Worm (Caenorhabditis elegans): ENCODE data around the gene K07F5.17.

DNA sequence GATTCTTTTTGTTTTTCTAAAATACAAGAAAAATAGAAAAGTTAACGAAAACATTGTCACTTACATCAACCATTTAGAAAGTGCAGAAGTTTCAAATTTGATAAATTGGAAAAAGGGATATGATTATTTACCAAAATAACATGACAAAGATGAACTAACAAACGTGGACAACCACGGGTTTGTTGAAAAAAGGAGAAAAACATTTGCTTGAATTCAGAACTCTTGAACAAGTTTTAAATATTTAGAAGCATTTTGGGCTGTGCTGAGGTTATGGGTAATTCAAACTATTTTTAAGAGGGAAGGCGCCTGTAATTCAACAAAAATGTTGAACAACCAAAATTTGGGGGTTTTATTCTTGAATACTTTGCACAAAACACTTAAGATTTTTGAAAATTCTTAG is 47.7 kb downstream of the K07F5.17 start, which contains the start of gene ttbk-3:
- TF ChIP-seq nhr-76 (tag; optimal IDR thresholded peaks at IDR 0.05) (no peak), ctbp-1 (GFP tag; IDR thresholded peaks at IDR 0.05) (no peak), lin-39 (tag; optimal IDR thresholded peaks at IDR 0.05) (no peak), ceh-62 (tag; optimal IDR thresholded peaks at IDR 0.05) (no peak), D1046.2 (GFP tag; IDR thresholded peaks at IDR 0.05) (no peak), daf-12 (tag; optimal IDR thresholded peaks at IDR 0.05) (no peak), dpl-1 (GFP tag; optimal IDR thresholded peaks at IDR 0.05) (no peak)

Data from whole organism, L4 larva.